Worm (Caenorhabditis elegans): Measurements from ENCODE around the gene F53A2.1.

The F53A2.1 gene

ce11 chrIII:13275784-13276183, 48.9 kb downstream of the F53A2.1 start (continued):
- TF ChIP-seq ceh-28 (tag; optimal IDR thresholded peaks at IDR 0.05) (peak; percentile 55), nhr-43 (tag; optimal IDR thresholded peaks at IDR 0.05; ENCODE audit: poor library complexity, severe bottlenecking) (no peak), sea-2 (GFP tag; optimal IDR thresholded peaks at IDR 0.05) (no peak)

ce11 chrIII:13272788-13273187, 51.9 kb downstream of the F53A2.1 start:
- TF ChIP-seq fkh-2 (tag; optimal IDR thresholded peaks at IDR 0.05) (no peak), ceh-9 (tag; optimal IDR thresholded peaks at IDR 0.05) (no peak), elt-1 (tag; optimal IDR thresholded peaks at IDR 0.05) (peak; percentile 88)

ce11 chrIII:13272227-13272626, 52.4 kb downstream of the F53A2.1 start:
- TF ChIP-seq nhr-23 (tag; optimal IDR thresholded peaks at IDR 0.05) (no peak), fkh-10 (GFP tag; optimal IDR thresholded peaks at IDR 0.05) (no peak), elt-3 (tag; optimal IDR thresholded peaks at IDR 0.05) (no peak), snpc-4 (tag; optimal IDR thresholded peaks at IDR 0.05) (no peak), pha-4 (tag; optimal IDR thresholded peaks at IDR 0.05) (no peak), ceh-16 (tag; optimal IDR thresholded peaks at IDR 0.05) (no peak), nfya-1 (tag; optimal IDR thresholded peaks at IDR 0.05; ENCODE audit: insufficient read depth) (no peak), lin-15B (tag; optimal IDR thresholded peaks at IDR 0.05) (no peak), pqm-1 (tag; optimal IDR thresholded peaks at IDR 0.05) (no peak), nhr-28 (tag; optimal IDR thresholded peaks at IDR 0.05) (no peak), R02D3.7 (tag; optimal IDR thresholded peaks at IDR 0.05) (no peak), nhr-11 (tag; optimal IDR thresholded peaks at IDR 0.05) (no peak), unc-39 (tag; optimal IDR thresholded peaks at IDR 0.05) (no peak), elt-2 (tag; optimal IDR thresholded peaks at IDR 0.05) (no peak)

All from whole organism, L3 larva.